Fruit fly (Drosophila melanogaster): ENCODE measurements around the gene CG8132.
A peak's percentile ranks its signal among the peaks of the same experiment; 100 is the strongest.

The CG8132 gene

DNA sequence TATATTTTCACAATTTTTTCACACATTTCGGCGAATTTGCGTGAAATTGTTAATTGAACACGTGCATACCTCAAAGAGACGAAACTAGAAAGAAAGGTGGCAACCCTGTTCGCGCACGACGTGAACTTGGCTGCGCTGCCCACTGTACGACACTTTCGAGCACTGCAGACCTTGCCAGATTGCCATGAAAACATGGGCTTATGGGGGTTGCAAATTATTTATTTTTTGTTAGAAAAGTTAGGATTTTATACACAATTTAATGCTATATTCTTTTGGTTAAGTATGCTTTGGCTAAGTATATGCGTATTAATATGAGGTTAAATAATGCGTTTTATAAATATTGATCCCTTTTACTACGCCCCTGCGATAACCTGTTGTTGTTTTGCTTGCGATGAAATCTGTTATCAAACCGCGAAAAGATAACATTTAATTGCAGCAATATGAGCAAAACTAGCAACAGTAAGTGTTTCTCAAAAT is at the start of gene CG8132, which contains the start of gene RpL34b:
Gene CG8132 (plus strand): TSS at position 369 of the 477 bp plus-strand sequence.
Gene RpL34b (minus strand): TSS at position 100 of the 477 bp plus-strand sequence.
- TF ChIP-seq CG8632 (GFP tag; optimal IDR thresholded peaks at IDR 0.05) (peak; percentile 86), achi (GFP tag; optimal IDR thresholded peaks at IDR 0.05) (peak; percentile 89), CG8319 (GFP tag; optimal IDR thresholded peaks at IDR 0.05) (peak; percentile 85), CG6792 (GFP tag; optimal IDR thresholded peaks at IDR 0.05) (peak; percentile 92), cyc (GFP tag; optimal IDR thresholded peaks at IDR 0.05) (peak; percentile 95), Ets21C (GFP tag; optimal IDR thresholded peaks at IDR 0.05) (peak; percentile 93), CG6808 (GFP tag; optimal IDR thresholded peaks at IDR 0.05) (peak; percentile 84), Sox102F (GFP tag; optimal IDR thresholded peaks at IDR 0.05) (peak; percentile 92), CG16779 (tag; optimal IDR thresholded peaks at IDR 0.05) (peak; percentile 71), Eip93F (GFP tag; optimal IDR thresholded peaks at IDR 0.05) (peak; percentile 88), CG8119 (GFP tag; IDR thresholded peaks at IDR 0.05) (peak; percentile 86), CG10631 (GFP tag; optimal IDR thresholded peaks at IDR 0.05) (peak; percentile 95), CG3032 (tag; optimal IDR thresholded peaks at IDR 0.05) (peak; percentile 96), vri (GFP tag; optimal IDR thresholded peaks at IDR 0.05) (peak; percentile 92), svp (GFP tag) (peak; percentile 95), Blimp-1 (GFP tag; optimal IDR thresholded peaks at IDR 0.05) (peak; percentile 85), CG32006 (GFP tag; optimal IDR thresholded peaks at IDR 0.05) (peak; percentile 89), CG4318 (GFP tag; optimal IDR thresholded peaks at IDR 0.05) (no peak), esn (GFP tag; optimal IDR thresholded peaks at IDR 0.05) (peak; percentile 96), pdm3 (GFP tag; optimal IDR thresholded peaks at IDR 0.05) (peak; percentile 94), CG11294 (GFP tag; IDR thresholded peaks at IDR 0.05) (peak; percentile 82), Sox15 (GFP tag; optimal IDR thresholded peaks at IDR 0.05) (peak; percentile 86), CG6276 (GFP tag; optimal IDR thresholded peaks at IDR 0.05) (no peak), acj6 (GFP tag; optimal IDR thresholded peaks at IDR 0.05) (peak; percentile 94), CG6163 (GFP tag; IDR thresholded peaks at IDR 0.05) (peak; percentile 91), fd59A (GFP tag; optimal IDR thresholded peaks at IDR 0.05) (peak; percentile 79), CG10669 (GFP tag; optimal IDR thresholded peaks at IDR 0.05) (peak; percentile 84), CG7368 (GFP tag; optimal IDR thresholded peaks at IDR 0.05) (peak; percentile 83), CG3919 (GFP tag; optimal IDR thresholded peaks at IDR 0.05) (peak; percentile 94), CG6854 (GFP tag; optimal IDR thresholded peaks at IDR 0.05) (peak; percentile 88), Eip75B (GFP tag; optimal IDR thresholded peaks at IDR 0.05) (peak; percentile 96), CG34406 (GFP tag; optimal IDR thresholded peaks at IDR 0.05) (peak; percentile 88), Hr38 (GFP tag; optimal IDR thresholded peaks at IDR 0.05) (peak; percentile 39), Sox14 (GFP tag; optimal IDR thresholded peaks at IDR 0.05) (peak; percentile 92), Smox (GFP tag; optimal IDR thresholded peaks at IDR 0.05) (peak; percentile 91), ss (GFP tag; optimal IDR thresholded peaks at IDR 0.05) (peak in 1 of 2 experiments; percentile 84), CG11902 (GFP tag; optimal IDR thresholded peaks at IDR 0.05) (peak; percentile 90), salr (GFP tag; optimal IDR thresholded peaks at IDR 0.05) (peak; percentile 76 to 89), OdsH (GFP tag; optimal IDR thresholded peaks at IDR 0.05) (peak; percentile 94), fd85E (GFP tag; optimal IDR thresholded peaks at IDR 0.05) (peak; percentile 79), CG11762 (GFP tag; optimal IDR thresholded peaks at IDR 0.05; ENCODE audit: insufficient read depth) (peak; percentile 84), Eip78C (GFP tag) (peak; percentile 96), dsx (GFP tag; optimal IDR thresholded peaks at IDR 0.05; ENCODE audit: poor library complexity, severe bottlenecking) (peak; percentile 81), Lpt (GFP tag; optimal IDR thresholded peaks at IDR 0.05) (peak; percentile 86), lz (GFP tag; optimal IDR thresholded peaks at IDR 0.05) (peak; percentile 97), dac (GFP tag; optimal IDR thresholded peaks at IDR 0.05) (peak; percentile 86), spab (GFP tag; optimal IDR thresholded peaks at IDR 0.05) (peak; percentile 71), CG15336 (GFP tag; IDR thresholded peaks at IDR 0.05) (peak; percentile 86), topi (GFP tag; optimal IDR thresholded peaks at IDR 0.05) (peak; percentile 90), eg (GFP tag; IDR thresholded peaks at IDR 0.05) (peak; percentile 97), Hr4 (GFP tag; optimal IDR thresholded peaks at IDR 0.05) (peak; percentile 91), net (GFP tag; optimal IDR thresholded peaks at IDR 0.05) (peak; percentile 86)
